Worm (Caenorhabditis elegans): ENCODE data around the gene C06B8.2.
A peak's percentile ranks its signal among the peaks of the same experiment; 100 is the strongest.

The C06B8.2 gene

DNA sequence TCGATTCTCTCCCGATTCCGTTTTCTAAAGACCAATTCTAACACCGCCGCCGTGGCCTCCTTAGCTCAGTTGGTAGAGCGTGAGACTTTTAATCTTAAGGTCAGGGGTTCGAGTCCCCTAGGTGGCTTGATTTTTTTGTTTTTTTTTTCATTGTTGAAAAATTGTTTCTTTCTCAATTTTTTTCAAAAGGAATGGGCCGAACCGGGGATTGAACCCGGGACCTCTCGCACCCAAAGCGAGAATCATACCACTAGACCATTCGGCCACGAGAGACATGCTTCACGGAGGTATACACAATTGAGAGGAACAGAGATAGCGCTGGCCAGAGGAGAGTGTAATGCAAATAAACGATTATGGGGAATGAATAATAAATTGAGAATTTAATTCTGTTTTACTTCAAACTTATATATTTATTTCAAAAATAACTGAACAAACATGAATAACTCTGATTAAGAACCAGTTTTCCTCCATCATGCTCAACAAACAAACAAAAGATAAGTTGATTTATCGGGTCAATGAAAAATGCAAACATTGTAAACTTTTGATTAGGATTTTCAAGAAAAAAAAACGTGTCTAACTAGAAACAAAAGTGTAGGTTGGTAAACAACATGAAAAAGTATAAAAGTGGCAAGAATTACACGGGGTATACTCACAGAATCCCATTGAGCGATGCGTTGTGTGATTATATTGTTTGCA is 13.4 kb downstream of the C06B8.2 start, which contains the start of gene pqn-71 (continued):
- peak; percentile 61 for TF ChIP-seq tbx-7 (tag; optimal IDR thresholded peaks at IDR 0.05)
- peak; percentile 78 for TF ChIP-seq K02D7.2 (tag; optimal IDR thresholded peaks at IDR 0.05)
- peak; percentile 47 for TF ChIP-seq eyg-1 (tag; optimal IDR thresholded peaks at IDR 0.05)
- TF ChIP-seq ceh-31 (tag; optimal IDR thresholded peaks at IDR 0.05): peak; percentile 61
- peak; percentile 90 for TF ChIP-seq madf-2 (tag; optimal IDR thresholded peaks at IDR 0.05)
- peak; percentile 87 for TF ChIP-seq pqm-1 (tag; optimal IDR thresholded peaks at IDR 0.05)
- peak; percentile 30 for TF ChIP-seq pag-3 (tag; optimal IDR thresholded peaks at IDR 0.05; ENCODE audit: borderline replicate concordance)
- no peak for TF ChIP-seq mec-3 (tag; optimal IDR thresholded peaks at IDR 0.05; ENCODE audit: borderline replicate concordance)
- TF ChIP-seq sdc-2 (tag; optimal IDR thresholded peaks at IDR 0.05): peak; percentile 80
- no peak for TF ChIP-seq unc-55 (GFP tag; optimal IDR thresholded peaks at IDR 0.05)
- TF ChIP-seq nhr-11 (tag; optimal IDR thresholded peaks at IDR 0.05): no peak
- TF ChIP-seq gmeb-2 (tag; optimal IDR thresholded peaks at IDR 0.05): peak; percentile 86
- TF ChIP-seq pha-2 (tag; optimal IDR thresholded peaks at IDR 0.05): peak; percentile 80
- TF ChIP-seq zip-5 (tag; optimal IDR thresholded peaks at IDR 0.05): peak; percentile 50
- TF ChIP-seq hlh-6 (tag; optimal IDR thresholded peaks at IDR 0.05): peak; percentile 86
- TF ChIP-seq ceh-34 (tag; optimal IDR thresholded peaks at IDR 0.05): peak; percentile 86
- peak; percentile 71 for TF ChIP-seq ztf-16 (tag; optimal IDR thresholded peaks at IDR 0.05)
- peak; percentile 86 for TF ChIP-seq Y22D7AL.16 (tag; optimal IDR thresholded peaks at IDR 0.05)
- peak; percentile 83 for TF ChIP-seq dve-1 (tag; optimal IDR thresholded peaks at IDR 0.05)
- peak; percentile 79 for TF ChIP-seq T23F11.4 (GFP tag; optimal IDR thresholded peaks at IDR 0.05)
- TF ChIP-seq pat-9 (tag; optimal IDR thresholded peaks at IDR 0.05): peak; percentile 87
- peak; percentile 67 for TF ChIP-seq hlh-13 (GFP tag; optimal IDR thresholded peaks at IDR 0.05)

DNA sequence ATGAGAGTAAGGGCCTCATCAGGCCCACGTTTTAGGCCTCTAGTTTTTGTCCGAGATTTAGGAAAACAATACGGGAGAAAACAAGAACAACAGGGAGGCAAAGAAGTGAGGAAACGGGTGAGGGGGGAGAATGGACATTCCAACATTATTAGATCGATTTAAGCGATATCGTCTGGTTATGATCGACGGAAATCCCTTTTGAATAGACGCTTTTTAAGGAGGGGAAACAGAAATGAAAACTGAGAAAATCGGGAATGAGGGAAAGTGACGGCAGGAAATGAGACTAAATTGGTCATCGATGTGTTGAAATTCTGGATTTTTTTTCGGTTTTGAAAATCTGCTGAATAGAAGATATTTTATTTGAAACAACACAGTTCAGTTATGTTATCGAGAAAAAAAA is 14.1 kb downstream of the C06B8.2 start, which contains the start of gene rocf-1:
rocf-1 (minus strand) TSS at position 101 of the 400 bp plus-strand sequence.
- TF ChIP-seq pha-2 (tag; optimal IDR thresholded peaks at IDR 0.05): no peak

DNA sequence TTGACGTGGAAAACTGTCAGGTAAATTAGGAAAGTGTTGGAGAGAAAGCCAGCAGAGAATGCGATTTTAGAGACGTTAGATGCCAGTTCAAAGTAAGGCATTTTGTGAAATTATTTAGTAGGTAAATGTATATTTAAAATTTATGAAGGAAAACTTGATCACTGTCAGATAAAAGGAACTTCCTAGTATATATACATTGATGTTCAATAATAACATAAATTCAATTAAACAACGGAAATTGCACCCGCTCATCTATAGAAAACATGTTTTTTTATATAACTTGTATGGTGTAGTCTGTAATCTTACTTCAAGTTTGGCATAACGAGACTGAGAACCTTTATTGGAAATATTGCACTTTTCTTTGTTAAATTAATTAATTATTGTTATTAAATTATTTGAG is 19.5 kb downstream of the C06B8.2 start, which contains the start of gene str-71:
str-71 (minus strand) TSS at position 101 of the 400 bp plus-strand sequence.
- no peak for TF ChIP-seq tbx-2 (tag; optimal IDR thresholded peaks at IDR 0.05)
- no peak for TF ChIP-seq ceh-18 (tag; optimal IDR thresholded peaks at IDR 0.05)
- no peak for TF ChIP-seq fkh-6 (tag; optimal IDR thresholded peaks at IDR 0.05)
- TF ChIP-seq sox-2 (GFP tag; IDR thresholded peaks at IDR 0.05): no peak
- TF ChIP-seq lim-6 (tag; optimal IDR thresholded peaks at IDR 0.05): no peak
- no peak for TF ChIP-seq hlh-30 (tag; optimal IDR thresholded peaks at IDR 0.05; ENCODE audit: insufficient read depth)
- TF ChIP-seq ref-2 (tag; optimal IDR thresholded peaks at IDR 0.05): no peak
- TF ChIP-seq ceh-22 (tag; optimal IDR thresholded peaks at IDR 0.05): no peak
- no peak for TF ChIP-seq npax-4 (tag; optimal IDR thresholded peaks at IDR 0.05)
- TF ChIP-seq K09A11.1 (tag; optimal IDR thresholded peaks at IDR 0.05; ENCODE audit: insufficient read depth): no peak
- no peak for TF ChIP-seq ztf-16 (tag; optimal IDR thresholded peaks at IDR 0.05)
- TF ChIP-seq nhr-11 (tag; optimal IDR thresholded peaks at IDR 0.05): no peak
- TF ChIP-seq nhr-232 (tag; optimal IDR thresholded peaks at IDR 0.05): no peak
- no peak for TF ChIP-seq syd-9 (tag; optimal IDR thresholded peaks at IDR 0.05)
- TF ChIP-seq unc-42 (tag; optimal IDR thresholded peaks at IDR 0.05): no peak
- TF ChIP-seq gmeb-2 (tag; optimal IDR thresholded peaks at IDR 0.05): no peak
- no peak for TF ChIP-seq ahr-1 (tag; optimal IDR thresholded peaks at IDR 0.05)
- no peak for TF ChIP-seq fkh-10 (GFP tag; optimal IDR thresholded peaks at IDR 0.05)
- TF ChIP-seq elt-2 (tag; optimal IDR thresholded peaks at IDR 0.05): no peak

Measured in whole organism, late embryonic.